Worm (Caenorhabditis elegans) whole organism, midembryonic: ENCODE results near the gene rog-1.

ENCODE experiments used
- T22C8.4 ChIP-seq: fragments of 200-800 bp; sonication (Bioruptor generic); IDR thresholded peaks from 2 replicates; pipeline ENCODE4 v1.3.6; 2022; ENCODE audit warnings: missing genetic modification characterization, missing compliant biosample characterization
- cog-1 ChIP-seq: sonication (generic microtip); optimal IDR thresholded peaks from 2 replicates; lab custom pipeline; 2016; ENCODE audit warnings: missing genetic modification characterization, missing compliant biosample characterization
- flt-1 ChIP-seq: fragments of 200-800 bp; sonication (Bioruptor generic); IDR thresholded peaks from 2 replicates; pipeline ENCODE4 v1.3.6; 2022; ENCODE audit warnings: missing genetic modification characterization, missing compliant biosample characterization
- klf-2 ChIP-seq: fragments of 200-800 bp; sonication (Bioruptor generic); conservative IDR thresholded peaks from 2 replicates; pipeline ENCODE4 v1.3.6; 2022; ENCODE audit warnings: missing genetic modification reagents, missing genetic modification characterization, missing compliant biosample characterization
- med-1 ChIP-seq: sonication (generic microtip); optimal IDR thresholded peaks from 2 replicates; lab custom pipeline; 2017; ENCODE audit warnings: missing genetic modification characterization, mild to moderate bottlenecking, missing compliant biosample characterization, antibody characterized with exemption, missing genetic modification reagents; ENCODE audit not compliant: insufficient read depth
- ref-1 ChIP-seq: fragments of 200-800 bp; sonication (Bioruptor generic); conservative IDR thresholded peaks from 2 replicates; pipeline ENCODE4 v1.3.6; 2022; ENCODE audit warnings: missing genetic modification reagents, missing genetic modification characterization, missing compliant biosample characterization
- tab-1 ChIP-seq: fragments of 200-800 bp; sonication (Bioruptor generic); IDR thresholded peaks from 2 replicates; pipeline ENCODE4 v1.3.6; 2022; ENCODE audit warnings: missing genetic modification characterization, missing compliant biosample characterization
- ztf-23 ChIP-seq: fragments of 200-800 bp; sonication (Bioruptor generic); IDR thresholded peaks from 2 replicates; pipeline ENCODE4 v1.3.6; 2022; ENCODE audit warnings: missing genetic modification reagents, missing genetic modification characterization, missing compliant biosample characterization
- ztf-29 ChIP-seq: fragments of 200-800 bp; sonication (Bioruptor generic); IDR thresholded peaks from 2 replicates; pipeline ENCODE4 v1.3.6; 2022; ENCODE audit warnings: missing genetic modification reagents, missing genetic modification characterization, missing compliant biosample characterization

The rog-1 gene

DNA sequence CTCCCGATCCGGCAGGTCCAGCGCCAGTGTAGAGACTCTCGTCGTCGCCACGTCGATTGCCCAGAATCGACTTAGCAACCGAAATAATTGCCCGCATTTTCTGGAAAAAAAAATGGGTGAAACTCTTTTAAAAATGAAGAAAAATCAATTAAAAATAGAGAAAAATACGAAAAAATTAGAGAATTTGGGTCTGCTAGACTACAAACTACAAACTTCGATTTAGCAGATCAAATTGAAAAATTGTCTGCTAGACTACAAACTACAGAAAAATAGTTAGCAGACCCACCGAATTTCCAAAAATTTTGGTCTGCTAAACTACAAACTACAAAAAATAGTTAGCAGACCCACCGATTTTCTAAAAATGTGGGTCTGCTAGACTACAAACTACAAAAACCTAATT lies at the start of gene rog-1:
Gene rog-1 (minus strand): TSS at position 101 of the 400 bp plus-strand sequence.
- TF ChIP-seq T22C8.4 (GFP tag; lab: Robert Waterston, UW) (no peak), ztf-29 (no peak), ztf-23 (no peak), tab-1 (GFP tag; lab: Robert Waterston, UW) (no peak), klf-2 (no peak), med-1 (GFP tag; lab: Kevin White, UChicago) (no peak), flt-1 (GFP tag; lab: Robert Waterston, UW) (no peak), ref-1 (GFP tag; lab: Robert Waterston, UW) (no peak)

ce11 chrII:1423660-1424059 lies 48.9 kb upstream of the rog-1 start, which contains the start of gene Y51H7C.10:
TSS of gene Y51H7C.10 (minus strand) at chrII:1423760.
- no peak for TF ChIP-seq flt-1 (GFP tag; lab: Robert Waterston, UW)
- no peak for TF ChIP-seq klf-2

ce11 chrII:1420806-1421463 lies 46.1 kb upstream of the rog-1 start:
- TF ChIP-seq ztf-23: no peak
- TF ChIP-seq tab-1 (GFP tag; lab: Robert Waterston, UW): no peak
- TF ChIP-seq ztf-29: no peak
- TF ChIP-seq flt-1 (GFP tag; lab: Robert Waterston, UW): no peak
- no peak for TF ChIP-seq ref-1 (GFP tag; lab: Robert Waterston, UW)
- TF ChIP-seq klf-2: no peak
- no peak for TF ChIP-seq med-1 (GFP tag; lab: Kevin White, UChicago)
- TF ChIP-seq cog-1: no peak
- TF ChIP-seq T22C8.4 (GFP tag; lab: Robert Waterston, UW): no peak

DNA sequence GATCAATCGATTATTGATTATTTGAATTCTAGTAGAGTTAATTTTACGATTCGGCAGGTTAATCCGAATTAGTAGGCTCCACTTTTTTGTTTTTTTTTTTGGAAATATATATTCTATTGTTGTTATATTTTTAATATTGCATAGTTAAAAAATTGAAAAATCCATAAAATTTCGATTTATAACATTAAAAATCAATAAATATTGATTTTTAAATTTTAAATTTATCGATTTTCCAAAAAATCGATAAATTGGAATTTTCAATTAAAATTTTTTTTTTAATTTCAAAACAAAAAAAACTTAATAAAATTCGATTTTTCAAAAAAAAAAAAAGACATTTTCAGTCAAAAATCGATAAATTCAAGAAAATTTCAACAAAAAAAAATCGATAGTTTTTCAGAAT lies 45.2 kb upstream of the rog-1 start:
- no peak for TF ChIP-seq flt-1 (GFP tag; lab: Robert Waterston, UW)
- TF ChIP-seq T22C8.4 (GFP tag; lab: Robert Waterston, UW): peak; percentile 35; the same call in 1 of the 2 replicates

DNA sequence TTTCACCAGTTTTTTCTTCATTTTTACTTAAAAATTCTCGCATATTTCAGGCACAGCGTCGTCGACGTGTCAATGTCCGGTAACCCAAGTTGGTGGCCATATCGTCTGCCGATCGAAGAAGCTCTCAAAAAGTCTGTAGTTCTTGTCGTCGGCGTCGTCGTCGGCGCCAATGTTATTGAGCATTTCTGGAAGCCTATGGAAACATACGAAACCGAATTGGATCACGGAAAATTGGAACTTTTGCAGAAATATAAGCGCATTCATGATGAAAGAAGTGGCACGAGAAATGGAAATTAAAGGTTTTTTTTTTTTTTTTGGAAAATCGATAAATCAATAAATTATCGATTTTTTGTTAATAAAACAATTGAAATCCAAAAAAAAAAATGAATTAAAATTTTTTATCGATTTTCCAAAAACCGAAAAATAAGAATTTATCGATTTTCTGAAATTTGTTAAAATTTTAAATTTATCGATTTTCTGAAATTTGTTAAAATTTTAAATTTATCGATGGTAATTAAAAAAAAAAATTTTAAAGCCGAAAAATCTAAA lies 37.6 kb upstream of the rog-1 start, which contains the start of gene alkb-1:
Gene alkb-1 (plus strand): TSS at position 51 of the 549 bp plus-strand sequence.
- TF ChIP-seq ztf-23 (no peak), T22C8.4 (GFP tag; lab: Robert Waterston, UW) (peak; percentile 45; the same call in 1 of the 2 replicates), tab-1 (GFP tag; lab: Robert Waterston, UW) (no peak)

DNA sequence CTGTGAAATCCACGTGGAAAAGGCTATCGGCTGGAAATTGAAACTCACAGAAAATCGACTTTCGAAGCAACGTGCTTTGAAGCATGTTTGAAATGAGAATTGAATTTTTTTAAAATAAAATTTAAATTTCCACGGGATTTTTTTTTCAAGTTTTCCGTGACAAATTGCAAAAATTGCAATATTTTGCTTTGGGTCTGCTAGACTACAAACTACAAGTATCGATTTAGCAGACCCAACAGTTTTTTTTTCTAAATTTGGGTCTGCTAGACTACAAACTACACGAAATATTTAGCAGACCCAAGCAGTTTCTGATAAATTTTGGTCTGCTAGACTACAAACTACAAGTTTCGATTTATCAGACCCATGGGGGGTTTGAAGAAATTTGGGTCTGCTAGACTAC lies 36.6 kb upstream of the rog-1 start, which contains the start of gene Y51H7C.9:
Gene Y51H7C.9 (minus strand): TSS at position 101 of the 400 bp plus-strand sequence.
- TF ChIP-seq flt-1 (GFP tag; lab: Robert Waterston, UW) (no peak), ztf-23 (no peak), ref-1 (GFP tag; lab: Robert Waterston, UW) (no peak), cog-1 (no peak), tab-1 (GFP tag; lab: Robert Waterston, UW) (no peak), med-1 (GFP tag; lab: Kevin White, UChicago) (no peak), klf-2 (no peak), ztf-29 (no peak), T22C8.4 (GFP tag; lab: Robert Waterston, UW) (no peak)

ce11 chrII:1403056-1403455 lies 28.3 kb upstream of the rog-1 start, which contains the start of the genes Y51H7C.41 and cogc-4:
TSS of gene Y51H7C.41 (plus strand) at chrII:1403321.
TSS of gene cogc-4 (plus strand) at chrII:1403441.
- TF ChIP-seq ztf-23 (no peak), flt-1 (GFP tag; lab: Robert Waterston, UW) (no peak), cog-1 (no peak), ref-1 (GFP tag; lab: Robert Waterston, UW) (no peak), klf-2 (no peak), T22C8.4 (GFP tag; lab: Robert Waterston, UW) (no peak)

- TF ChIP-seq ztf-23: no peak
- TF ChIP-seq med-1 (GFP tag; lab: Kevin White, UChicago): no peak
- no peak for TF ChIP-seq ztf-29
- TF ChIP-seq ref-1 (GFP tag; lab: Robert Waterston, UW): no peak
- TF ChIP-seq flt-1 (GFP tag; lab: Robert Waterston, UW): no peak
Observed at ce11 chrII:1402167-1402619, 27.4 kb upstream of the rog-1 start, which contains the start of gene Y51H7C.7. TSS of gene Y51H7C.7 (plus strand) at chrII:1402569.

DNA sequence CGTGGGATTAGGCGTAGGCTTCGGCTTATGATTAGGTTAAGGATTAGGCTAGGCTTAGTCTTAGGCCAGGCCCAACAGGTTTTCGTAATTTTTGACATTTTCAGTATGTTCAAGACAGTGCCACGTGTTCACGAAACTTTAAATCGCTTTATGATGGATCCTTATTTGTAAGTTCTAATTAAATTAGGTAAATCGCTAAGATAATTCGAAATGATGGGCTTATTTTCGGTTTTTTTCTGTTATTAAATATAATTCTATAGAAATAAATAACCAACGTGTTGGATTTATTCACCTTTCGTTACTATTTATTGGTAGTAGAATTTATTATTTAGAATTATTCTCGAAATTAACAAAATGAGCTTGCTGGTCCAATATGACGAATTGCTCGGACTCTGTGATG lies 26.7 kb upstream of the rog-1 start, which contains the start of gene Y51H7C.8:
Gene Y51H7C.8 (plus strand): TSS at position 301 of the 400 bp plus-strand sequence.
- TF ChIP-seq flt-1 (GFP tag; lab: Robert Waterston, UW): no peak
- TF ChIP-seq T22C8.4 (GFP tag; lab: Robert Waterston, UW): no peak
- TF ChIP-seq klf-2: no peak
- TF ChIP-seq ztf-23: no peak
- TF ChIP-seq cog-1: no peak
- no peak for TF ChIP-seq ref-1 (GFP tag; lab: Robert Waterston, UW)
- no peak for TF ChIP-seq tab-1 (GFP tag; lab: Robert Waterston, UW)
- TF ChIP-seq ztf-29: no peak
- TF ChIP-seq med-1 (GFP tag; lab: Kevin White, UChicago): no peak

- TF ChIP-seq med-1 (GFP tag; lab: Kevin White, UChicago): no peak
- no peak for TF ChIP-seq flt-1 (GFP tag; lab: Robert Waterston, UW)
- TF ChIP-seq ref-1 (GFP tag; lab: Robert Waterston, UW): no peak
- no peak for TF ChIP-seq T22C8.4 (GFP tag; lab: Robert Waterston, UW)
- no peak for TF ChIP-seq cog-1
Observed at ce11 chrII:1400105-1400504, 25.3 kb upstream of the rog-1 start, which contains the start of gene F54D12.1. TSS of gene F54D12.1 (plus strand) at chrII:1400405.
